Fruit fly (Drosophila melanogaster) whole organism, prepupa: ENCODE results near the gene Ir7e.

Experiments used
- CG10669 ChIP-seq: fragments of 200-800 bp; sonication (Bioruptor generic); optimal IDR thresholded peaks from 3 replicates; lab custom pipeline; 2018; ENCODE audit warnings: missing biosample characterization, mild to moderate bottlenecking, missing genetic modification characterization, moderate library complexity
- CG11902 ChIP-seq: fragments of 200-800 bp; sonication (Bioruptor generic); optimal IDR thresholded peaks from 3 replicates; lab custom pipeline; 2016; ENCODE audit warnings: missing biosample characterization, missing genetic modification characterization
- CG32006 ChIP-seq: fragments of 200-800 bp; sonication (Bioruptor generic); optimal IDR thresholded peaks from 3 replicates; lab custom pipeline; 2017; ENCODE audit warnings: missing biosample characterization, mild to moderate bottlenecking, missing genetic modification characterization
- Eip75B ChIP-seq: fragments of 200-800 bp; sonication (Bioruptor generic); optimal IDR thresholded peaks from 3 replicates; lab custom pipeline; 2016; ENCODE audit warnings: missing biosample characterization, missing genetic modification characterization
- Eip93F ChIP-seq: fragments of 200-800 bp; sonication (Bioruptor generic); optimal IDR thresholded peaks from 2 replicates; lab custom pipeline; 2016; ENCODE audit warnings: missing biosample characterization, mild to moderate bottlenecking, missing genetic modification characterization
- Hr38 ChIP-seq: sonication (Bioruptor generic); optimal IDR thresholded peaks from 2 replicates; lab custom pipeline; 2016; ENCODE audit warnings: missing biosample characterization, missing genetic modification characterization
- Hr39 ChIP-seq: fragments of 200-800 bp; sonication (Bioruptor generic); optimal IDR thresholded peaks from 2 replicates; lab custom pipeline; 2016; ENCODE audit warnings: missing biosample characterization, missing genetic modification characterization
- Hr4 ChIP-seq: fragments of 200-800 bp; sonication (Bioruptor generic); optimal IDR thresholded peaks from 3 replicates; lab custom pipeline; 2016; ENCODE audit warnings: missing biosample characterization, missing genetic modification characterization
- Lpt ChIP-seq: fragments of 200-800 bp; sonication (Bioruptor generic); optimal IDR thresholded peaks from 3 replicates; lab custom pipeline; 2016; ENCODE audit warnings: missing biosample characterization, missing genetic modification characterization
- OdsH ChIP-seq: fragments of 200-800 bp; sonication (Bioruptor generic); optimal IDR thresholded peaks from 3 replicates; lab custom pipeline; 2016; ENCODE audit warnings: missing biosample characterization, missing genetic modification characterization
- Sox15 ChIP-seq: fragments of 200-800 bp; sonication (Bioruptor generic); optimal IDR thresholded peaks from 3 replicates; lab custom pipeline; 2016; ENCODE audit warnings: missing biosample characterization, missing genetic modification characterization
- cyc ChIP-seq: fragments of 200-800 bp; sonication (Bioruptor generic); optimal IDR thresholded peaks from 3 replicates; lab custom pipeline; 2016; ENCODE audit warnings: missing biosample characterization, missing genetic modification characterization
- salr ChIP-seq, 2 experiments: fragments of 200-800 bp; sonication (Bioruptor generic); optimal IDR thresholded peaks; 3 replicates each; lab custom pipeline; 2016 to 2018; ENCODE audit warnings: missing biosample characterization in 2 of 2, missing genetic modification characterization in 2 of 2, mild to moderate bottlenecking in 1 of 2
- vri ChIP-seq: fragments of 200-800 bp; sonication (Bioruptor generic); optimal IDR thresholded peaks from 3 replicates; lab custom pipeline; 2016; ENCODE audit warnings: missing biosample characterization, mild to moderate bottlenecking, missing genetic modification characterization

- no peak for TF ChIP-seq Sox15 (GFP tag; lab: Kevin White, UChicago)
- TF ChIP-seq Hr39: no peak
- no peak for TF ChIP-seq Hr38 (GFP tag; lab: Kevin White, UChicago)
- TF ChIP-seq CG10669: no peak
- TF ChIP-seq Lpt (GFP tag; lab: Kevin White, UChicago): no peak
- no peak for TF ChIP-seq Eip75B (GFP tag; lab: Kevin White, UChicago)
- TF ChIP-seq OdsH (GFP tag; lab: Kevin White, UChicago): no peak
- TF ChIP-seq vri: no peak
- no peak for TF ChIP-seq Hr4 (GFP tag; lab: Kevin White, UChicago)
- TF ChIP-seq CG11902 (GFP tag; lab: Kevin White, UChicago): no peak
- TF ChIP-seq Eip93F (GFP tag; lab: Kevin White, UChicago): no peak
- TF ChIP-seq CG32006 (GFP tag; lab: Kevin White, UChicago): no peak
- no peak for TF ChIP-seq cyc (GFP tag; lab: Kevin White, UChicago)
- TF ChIP-seq salr (GFP tag; optimal IDR thresholded peaks at IDR 0.05; lab: Kevin White, UChicago): no peak
These were observed 43.4 kb upstream of the Ir7e start for dm6 chrX:7924913-7925312.
